Worm (Caenorhabditis elegans): ENCODE measurements around the gene mltn-12.

mltn-12 gene

ce11 chrIV:8967990-8968389, 24.9 kb upstream of the mltn-12 start, which contains the start of gene suex-2:
suex-2 (plus strand) TSS chrIV:8968290.
- TF ChIP-seq nhr-77 (tag; optimal IDR thresholded peaks at IDR 0.05) (no peak), R02D3.7 (tag; optimal IDR thresholded peaks at IDR 0.05) (no peak), elt-3 (tag; optimal IDR thresholded peaks at IDR 0.05) (no peak), egl-27 (tag; optimal IDR thresholded peaks at IDR 0.05) (no peak), ztf-1 (GFP tag; conservative IDR thresholded peaks at IDR 0.05) (no peak), unc-39 (tag; optimal IDR thresholded peaks at IDR 0.05) (no peak), skn-1 (tag; optimal IDR thresholded peaks at IDR 0.05) (no peak), lin-11 (tag; optimal IDR thresholded peaks at IDR 0.05) (no peak), lsy-2 (tag; optimal IDR thresholded peaks at IDR 0.05) (no peak), zag-1 (tag; optimal IDR thresholded peaks at IDR 0.05) (no peak), ztf-4 (tag; optimal IDR thresholded peaks at IDR 0.05) (no peak), ztf-11 (tag; optimal IDR thresholded peaks at IDR 0.05) (no peak), unc-62 (GFP tag; optimal IDR thresholded peaks at IDR 0.05) (no peak), crh-2 (tag; optimal IDR thresholded peaks at IDR 0.05) (no peak)

- TF ChIP-seq mab-5 (tag; optimal IDR thresholded peaks at IDR 0.05): no peak
- TF ChIP-seq ZK546.5 (tag; optimal IDR thresholded peaks at IDR 0.05): no peak
- no peak for TF ChIP-seq ztf-11 (tag; optimal IDR thresholded peaks at IDR 0.05)
- TF ChIP-seq lin-39 (tag; optimal IDR thresholded peaks at IDR 0.05): no peak
- no peak for TF ChIP-seq Y55F3AM.14 (GFP tag; optimal IDR thresholded peaks at IDR 0.05)
- TF ChIP-seq nhr-21 (tag; optimal IDR thresholded peaks at IDR 0.05): no peak
- TF ChIP-seq nhr-10 (tag; optimal IDR thresholded peaks at IDR 0.05): no peak
- no peak for TF ChIP-seq peb-1 (tag; optimal IDR thresholded peaks at IDR 0.05)
- no peak for TF ChIP-seq mdl-1 (tag; optimal IDR thresholded peaks at IDR 0.05)
- peak; percentile 65 for TF ChIP-seq unc-55 (GFP tag; optimal IDR thresholded peaks at IDR 0.05)
- no peak for TF ChIP-seq unc-62 (GFP tag; optimal IDR thresholded peaks at IDR 0.05)
- no peak for TF ChIP-seq nhr-12 (tag; optimal IDR thresholded peaks at IDR 0.05)
- TF ChIP-seq aly-2 (tag; optimal IDR thresholded peaks at IDR 0.05): no peak
- TF ChIP-seq lin-13 (GFP tag; optimal IDR thresholded peaks at IDR 0.05): peak; percentile 19
- TF ChIP-seq nhr-77 (tag; optimal IDR thresholded peaks at IDR 0.05): no peak
- no peak for TF ChIP-seq R02D3.7 (tag; optimal IDR thresholded peaks at IDR 0.05)
- TF ChIP-seq ceh-16 (tag; optimal IDR thresholded peaks at IDR 0.05): no peak
- TF ChIP-seq elt-1 (tag; optimal IDR thresholded peaks at IDR 0.05): no peak
- peak; percentile 1 for TF ChIP-seq ztf-4 (tag; optimal IDR thresholded peaks at IDR 0.05)
- TF ChIP-seq lin-11 (tag; optimal IDR thresholded peaks at IDR 0.05): peak; percentile 7
- TF ChIP-seq nhr-237 (tag; optimal IDR thresholded peaks at IDR 0.05): no peak
- TF ChIP-seq ztf-1 (GFP tag; conservative IDR thresholded peaks at IDR 0.05): no peak
- peak; percentile 26 for TF ChIP-seq sem-4 (tag; optimal IDR thresholded peaks at IDR 0.05)
- no peak for TF ChIP-seq mbf-1 (tag; optimal IDR thresholded peaks at IDR 0.05)
- peak; percentile 29 for TF ChIP-seq fos-1 (tag; optimal IDR thresholded peaks at IDR 0.05)
- TF ChIP-seq skn-1 (tag; optimal IDR thresholded peaks at IDR 0.05): no peak
- TF ChIP-seq ceh-82 (tag; optimal IDR thresholded peaks at IDR 0.05): no peak
- no peak for TF ChIP-seq unc-39 (tag; optimal IDR thresholded peaks at IDR 0.05)
- peak; percentile 89 for TF ChIP-seq sma-9 (GFP tag; optimal IDR thresholded peaks at IDR 0.05)
- TF ChIP-seq sma-9 (tag; optimal IDR thresholded peaks at IDR 0.05): no peak
- TF ChIP-seq nhr-11 (tag; optimal IDR thresholded peaks at IDR 0.05): no peak
- no peak for TF ChIP-seq ama-1 (optimal IDR thresholded peaks at IDR 0.05)
- no peak for TF ChIP-seq nhr-6 (tag; optimal IDR thresholded peaks at IDR 0.05)
- TF ChIP-seq nhr-25 (tag; optimal IDR thresholded peaks at IDR 0.05): peak; percentile 70
- TF ChIP-seq lsy-2 (tag; optimal IDR thresholded peaks at IDR 0.05): peak; percentile 51 to 75
- peak; percentile 68 for TF ChIP-seq C34F6.9 (tag; optimal IDR thresholded peaks at IDR 0.05)
- TF ChIP-seq blmp-1 (tag; optimal IDR thresholded peaks at IDR 0.05; ENCODE audit: insufficient read depth): no peak
- peak; percentile 76 for TF ChIP-seq sma-3 (GFP tag; optimal IDR thresholded peaks at IDR 0.05)
- peak; percentile 58 for TF ChIP-seq gmeb-1 (tag; optimal IDR thresholded peaks at IDR 0.05)
- no peak for TF ChIP-seq snpc-4 (tag; optimal IDR thresholded peaks at IDR 0.05)
- peak; percentile 28 for TF ChIP-seq dmd-4 (tag; optimal IDR thresholded peaks at IDR 0.05)
- TF ChIP-seq nhr-23 (tag; optimal IDR thresholded peaks at IDR 0.05): no peak
- TF ChIP-seq nhr-129 (tag; optimal IDR thresholded peaks at IDR 0.05): peak; percentile 24
- TF ChIP-seq zag-1 (tag; optimal IDR thresholded peaks at IDR 0.05): no peak
- peak; percentile 39 for TF ChIP-seq crh-2 (tag; optimal IDR thresholded peaks at IDR 0.05)
- TF ChIP-seq alr-1 (tag; optimal IDR thresholded peaks at IDR 0.05): no peak
- no peak for TF ChIP-seq egl-27 (tag; optimal IDR thresholded peaks at IDR 0.05)
- no peak for TF ChIP-seq elt-3 (tag; optimal IDR thresholded peaks at IDR 0.05)
- TF ChIP-seq F13H6.1 (tag; optimal IDR thresholded peaks at IDR 0.05): peak; percentile 81
Measured at ce11 chrIV:8973249-8973958, 19.5 kb upstream of the mltn-12 start, which contains the start of gene C53B4.3. C53B4.3 (minus strand) TSS chrIV:8973712.

Data from whole organism, L2 larva.